Fruit fly (Drosophila melanogaster) whole organism, embryonic: Measurements from ENCODE around the gene CG14191.

Experiments used
- ATbp ChIP-seq: fragments of 200-800 bp; sonication (Bioruptor generic); optimal IDR thresholded peaks from 2 replicates; lab custom pipeline; 2017; ENCODE audit warnings: missing biosample characterization, mild to moderate bottlenecking, missing genetic modification characterization, missing genetic modification reagents
- B-H2 ChIP-seq: fragments of 200-800 bp; sonication (Bioruptor generic); optimal IDR thresholded peaks from 2 replicates; lab custom pipeline; 2018; ENCODE audit warnings: missing biosample characterization, mild to moderate bottlenecking, missing genetic modification characterization
- CG1024 ChIP-seq: fragments of 200-800 bp; sonication (Bioruptor generic); IDR thresholded peaks from 2 replicates; pipeline ENCODE4 v1.3.6; 2022; ENCODE audit warnings: missing biosample characterization, missing genetic modification characterization
- CG10366 ChIP-seq: fragments of 200-800 bp; sonication (Bioruptor generic); IDR thresholded peaks from 2 replicates; pipeline ENCODE4 v1.3.6; 2022; ENCODE audit warnings: missing biosample characterization, missing genetic modification characterization
- CG15601 ChIP-seq: fragments of 200-800 bp; sonication (Bioruptor generic); optimal IDR thresholded peaks from 3 replicates; lab custom pipeline; 2019; ENCODE audit warnings: missing biosample characterization, mild to moderate bottlenecking, missing genetic modification characterization, moderate library complexity
- CG1603 ChIP-seq: fragments of 200-800 bp; sonication (Bioruptor generic); optimal IDR thresholded peaks from 2 replicates; lab custom pipeline; 2019; ENCODE audit warnings: missing biosample characterization, mild to moderate bottlenecking, missing genetic modification characterization, moderate library complexity
- CG16863 ChIP-seq: fragments of 200-800 bp; sonication (Bioruptor generic); optimal IDR thresholded peaks from 3 replicates; lab custom pipeline; 2016; ENCODE audit warnings: missing biosample characterization, missing genetic modification characterization
- CG17385 ChIP-seq: fragments of 200-800 bp; sonication (Bioruptor generic); optimal IDR thresholded peaks from 3 replicates; lab custom pipeline; 2018; ENCODE audit warnings: missing biosample characterization, mild to moderate bottlenecking, missing genetic modification characterization
- CG18262 ChIP-seq: fragments of 200-800 bp; optimal IDR thresholded peaks from 3 replicates; lab custom pipeline; 2019; ENCODE audit warnings: missing biosample characterization, mild to moderate bottlenecking, missing genetic modification characterization, moderate library complexity
- CG18476 ChIP-seq: fragments of 200-800 bp; sonication (Bioruptor generic); optimal IDR thresholded peaks from 2 replicates; lab custom pipeline; 2016; ENCODE audit warnings: missing biosample characterization, mild to moderate bottlenecking, missing genetic modification characterization
- CG32767 ChIP-seq: fragments of 200-800 bp; sonication (Bioruptor generic); IDR thresholded peaks from 2 replicates; pipeline ENCODE4 v1.3.6; 2022; ENCODE audit warnings: missing biosample characterization, missing genetic modification characterization
- CG6765 ChIP-seq: fragments of 200-800 bp; sonication (Bioruptor generic); optimal IDR thresholded peaks from 3 replicates; lab custom pipeline; 2017; ENCODE audit warnings: missing biosample characterization, mild to moderate bottlenecking, missing genetic modification characterization
- CG8388 ChIP-seq: fragments of 200-800 bp; sonication (Bioruptor generic); optimal IDR thresholded peaks from 2 replicates; lab custom pipeline; 2019; ENCODE audit warnings: missing biosample characterization, mild to moderate bottlenecking, missing genetic modification characterization, moderate library complexity
- CrebB ChIP-seq: fragments of 200-800 bp; sonication (Bioruptor generic); optimal IDR thresholded peaks from 3 replicates; lab custom pipeline; 2018; ENCODE audit warnings: missing biosample characterization, mild to moderate bottlenecking, missing genetic modification characterization
- Deaf1 ChIP-seq: fragments of 200-800 bp; optimal IDR thresholded peaks from 3 replicates; lab custom pipeline; 2019; ENCODE audit warnings: missing biosample characterization, mild to moderate bottlenecking, missing genetic modification characterization, moderate library complexity
- Dek ChIP-seq: fragments of 200-800 bp; sonication (Bioruptor generic); optimal IDR thresholded peaks from 3 replicates; lab custom pipeline; 2019; ENCODE audit warnings: missing biosample characterization, mild to moderate bottlenecking, missing genetic modification characterization, moderate library complexity
- Dip2 ChIP-seq: fragments of 200-800 bp; sonication (Bioruptor generic); IDR thresholded peaks from 2 replicates; pipeline ENCODE4 v1.3.6; 2022; ENCODE audit warnings: missing biosample characterization, missing genetic modification characterization
- E2f1 ChIP-seq: fragments of 200-800 bp; sonication (Bioruptor generic); IDR thresholded peaks from 2 replicates; pipeline ENCODE4 v1.3.6; 2022; ENCODE audit warnings: missing biosample characterization, missing genetic modification characterization
- Ets65A ChIP-seq: fragments of 200-800 bp; sonication (Bioruptor generic); peaks from one replicate; lab custom pipeline; 2016; ENCODE audit warnings: missing biosample characterization, missing genetic modification characterization
- Hr51 ChIP-seq, 2 experiments: fragments of 200-800 bp; sonication (Bioruptor generic); optimal IDR thresholded peaks; 2 replicates in 1 of 2; 3 replicates in 1 of 2; lab custom pipeline; 2016 to 2018; ENCODE audit warnings: missing biosample characterization in 2 of 2, missing genetic modification characterization in 2 of 2, mild to moderate bottlenecking in 1 of 2, moderate library complexity in 1 of 2
- Kr ChIP-seq: fragments of 200-800 bp; sonication (Bioruptor generic); optimal IDR thresholded peaks from 2 replicates; lab custom pipeline; 2017; ENCODE audit warnings: missing biosample characterization, mild to moderate bottlenecking, missing genetic modification characterization
- Neu2 ChIP-seq: fragments of 200-800 bp; sonication (Bioruptor generic); optimal IDR thresholded peaks from 3 replicates; lab custom pipeline; 2016; ENCODE audit warnings: missing biosample characterization, missing genetic modification characterization, borderline replicate concordance
- Nf-YC ChIP-seq: fragments of 200-800 bp; optimal IDR thresholded peaks from 3 replicates; lab custom pipeline; 2019; ENCODE audit warnings: missing biosample characterization, mild to moderate bottlenecking, missing genetic modification characterization, moderate library complexity
- Oli ChIP-seq: fragments of 200-800 bp; sonication (Bioruptor generic); optimal IDR thresholded peaks from 2 replicates; lab custom pipeline; 2018; ENCODE audit warnings: missing biosample characterization, mild to moderate bottlenecking, missing genetic modification characterization, moderate library complexity
- Sin3A ChIP-seq: fragments of >200 bp; optimal IDR thresholded peaks from 2 replicates; lab custom pipeline; 2018
- Tbp ChIP-seq: fragments of >200 bp; optimal IDR thresholded peaks from 2 replicates; lab custom pipeline; 2018; ENCODE audit warnings: missing biosample characterization, missing genetic modification characterization
- Vsx1 ChIP-seq: fragments of 200-800 bp; sonication (Bioruptor generic); optimal IDR thresholded peaks from 2 replicates; lab custom pipeline; 2017; ENCODE audit warnings: missing biosample characterization, mild to moderate bottlenecking, missing genetic modification characterization, missing genetic modification reagents
- Xrp1 ChIP-seq: fragments of 200-800 bp; sonication (Bioruptor generic); IDR thresholded peaks from 2 replicates; pipeline ENCODE4 v1.3.6; 2022; ENCODE audit warnings: missing biosample characterization, missing genetic modification characterization
- cas ChIP-seq: fragments of 200-800 bp; sonication (Bioruptor generic); IDR thresholded peaks from 2 replicates; pipeline ENCODE4 v1.3.6; 2022; ENCODE audit warnings: missing biosample characterization, missing genetic modification characterization
- crc ChIP-seq: fragments of 200-800 bp; sonication (Bioruptor generic); optimal IDR thresholded peaks from 2 replicates; lab custom pipeline; 2016; ENCODE audit warnings: missing biosample characterization, missing genetic modification characterization
- crp ChIP-seq, 2 experiments: fragments of 200-800 bp; sonication (Bioruptor generic); optimal IDR thresholded peaks; 2 replicates in 1 of 2; 3 replicates in 1 of 2; lab custom pipeline; 2017; ENCODE audit warnings: missing biosample characterization in 2 of 2, missing genetic modification characterization in 2 of 2, mild to moderate bottlenecking in 1 of 2, moderate library complexity in 1 of 2
- da ChIP-seq: fragments of 200-800 bp; sonication (Bioruptor generic); optimal IDR thresholded peaks from 2 replicates; lab custom pipeline; 2016; ENCODE audit warnings: missing biosample characterization, missing genetic modification characterization
- dm ChIP-seq: fragments of 200-800 bp; sonication (Bioruptor generic); optimal IDR thresholded peaks from 3 replicates; lab custom pipeline; 2016; ENCODE audit warnings: missing biosample characterization, missing genetic modification characterization
- dysf ChIP-seq: fragments of 200-800 bp; sonication (Bioruptor generic); IDR thresholded peaks from 3 replicates; pipeline ENCODE4 v1.3.6; 2022; ENCODE audit warnings: missing biosample characterization, missing genetic modification characterization
- esg ChIP-seq: fragments of 200-800 bp; sonication (Bioruptor generic); conservative IDR thresholded peaks from 2 replicates; pipeline ENCODE4 v1.3.6; 2022; ENCODE audit warnings: missing biosample characterization, missing genetic modification characterization
- fd96Cb ChIP-seq: fragments of 200-800 bp; sonication (Bioruptor generic); optimal IDR thresholded peaks from 2 replicates; lab custom pipeline; 2018; ENCODE audit warnings: missing biosample characterization, mild to moderate bottlenecking, missing genetic modification characterization, moderate library complexity
- ftz-f1 ChIP-seq: fragments of 200-800 bp; sonication (Bioruptor generic); optimal IDR thresholded peaks from 2 replicates; lab custom pipeline; 2016; ENCODE audit warnings: missing biosample characterization, missing genetic modification characterization
- gsb-n ChIP-seq: fragments of 200-800 bp; sonication (Bioruptor generic); optimal IDR thresholded peaks from 3 replicates; lab custom pipeline; 2018; ENCODE audit warnings: missing biosample characterization, mild to moderate bottlenecking, missing genetic modification characterization
- her ChIP-seq: fragments of 200-800 bp; sonication (Bioruptor generic); optimal IDR thresholded peaks from 2 replicates; lab custom pipeline; 2016; ENCODE audit warnings: missing biosample characterization, missing genetic modification characterization
- hkb ChIP-seq, 2 experiments: fragments of 200-800 bp in 1 of 2; fragments of >200 bp in 1 of 2; sonication (Bioruptor generic) in 1 of 2; IDR thresholded peaks in 1 of 2; optimal IDR thresholded peaks in 1 of 2; 2 replicates each; pipeline versions ENCODE4 v1.3.6 to Lab custom; 2017 to 2022; ENCODE audit warnings: missing biosample characterization in 1 of 2, missing genetic modification characterization in 1 of 2
- klu ChIP-seq: fragments of 200-800 bp; sonication (Bioruptor generic); IDR thresholded peaks from 2 replicates; pipeline ENCODE4 v1.3.6; 2022; ENCODE audit warnings: missing biosample characterization, missing genetic modification characterization
- nerfin-2 ChIP-seq: fragments of 200-800 bp; sonication (Bioruptor generic); IDR thresholded peaks from 2 replicates; pipeline ENCODE4 v1.3.6; 2022; ENCODE audit warnings: missing biosample characterization, missing genetic modification characterization; ENCODE audit not compliant: partially characterized antibody
- pzg ChIP-seq: fragments of 200-800 bp; sonication (Bioruptor generic); optimal IDR thresholded peaks from 3 replicates; lab custom pipeline; 2018; ENCODE audit warnings: missing biosample characterization, mild to moderate bottlenecking, missing genetic modification characterization, moderate library complexity
- sc ChIP-seq, 3 experiments: fragments of >200 bp in 2 of 3; fragments of 200-800 bp in 1 of 3; sonication (Bioruptor generic) in 1 of 3; optimal IDR thresholded peaks; 2 replicates in 2 of 3; 3 replicates in 1 of 3; lab custom pipeline; 2017; ENCODE audit warnings: mild to moderate bottlenecking in 1 of 3, missing biosample characterization in 1 of 3, missing genetic modification characterization in 1 of 3, missing genetic modification reagents in 1 of 3
- sima ChIP-seq: fragments of 200-800 bp; sonication (Bioruptor generic); optimal IDR thresholded peaks from 2 replicates; lab custom pipeline; 2016; ENCODE audit warnings: missing biosample characterization, missing genetic modification characterization
- sisA ChIP-seq: fragments of 200-800 bp; sonication (Bioruptor generic); IDR thresholded peaks from 2 replicates; pipeline ENCODE4 v1.3.6; 2022; ENCODE audit warnings: missing biosample characterization, missing genetic modification characterization
- stc ChIP-seq: fragments of 200-800 bp; sonication (Bioruptor generic); IDR thresholded peaks from 2 replicates; pipeline ENCODE4 v1.3.6; 2022; ENCODE audit warnings: missing biosample characterization, missing genetic modification characterization
- twi ChIP-seq: fragments of 200-800 bp; optimal IDR thresholded peaks from 2 replicates; lab custom pipeline; 2019; ENCODE audit warnings: missing biosample characterization, mild to moderate bottlenecking, missing genetic modification characterization, moderate library complexity
- zfh1 ChIP-seq: fragments of 200-800 bp; sonication (Bioruptor generic); IDR thresholded peaks from 3 replicates; pipeline ENCODE4 v1.3.6; 2022; ENCODE audit warnings: missing biosample characterization, missing genetic modification characterization

The CG14191 gene

dm6 chrX:19106842-19107557 is 25.5 kb downstream of the CG14191 start (continued):
- TF ChIP-seq crp (GFP tag; optimal IDR thresholded peaks at IDR 0.05; lab: Kevin White, UChicago) (no peak), Ets65A (GFP tag; lab: Kevin White, UChicago) (peak; percentile 89), esg (peak; percentile 52), her (GFP tag; lab: Kevin White, UChicago) (no peak), Nf-YC (peak; percentile 7), Kr (GFP tag; lab: Kevin White, UChicago) (no peak), Dip2 (GFP tag; lab: Robert Waterston, UW) (no peak), sc (optimal IDR thresholded peaks at IDR 0.05; lab: Kevin White, UChicago) (no peak), sc (GFP tag; optimal IDR thresholded peaks at IDR 0.05; lab: Kevin White, UChicago) (no peak), CG18262 (tag; lab: Kevin White, UChicago) (peak; percentile 35), CG18476 (peak; percentile 15), da (GFP tag; lab: Kevin White, UChicago) (no peak), crc (no peak), dm (GFP tag; lab: Kevin White, UChicago) (no peak), CrebB (tag; lab: Kevin White, UChicago) (no peak), CG10366 (GFP tag; lab: Robert Waterston, UW) (no peak), Deaf1 (tag; lab: Kevin White, UChicago) (no peak), ftz-f1 (GFP tag; lab: Kevin White, UChicago) (no peak), nerfin-2 (GFP tag; lab: Robert Waterston, UW) (no peak), dysf (GFP tag; lab: Robert Waterston, UW) (peak; percentile 65; the same call in 2 of the 3 replicates), Oli (tag; lab: Kevin White, UChicago) (peak; percentile 59), Sin3A (lab: Kevin White, UChicago) (no peak), CG6765 (GFP tag; lab: Kevin White, UChicago) (no peak), Vsx1 (no peak), stc (GFP tag; lab: Robert Waterston, UW) (no peak), Xrp1 (no peak), CG16863 (GFP tag; lab: Kevin White, UChicago) (peak; percentile 7), ATbp (GFP tag; lab: Kevin White, UChicago) (peak; percentile 24), CG1603 (tag; lab: Kevin White, UChicago) (peak; percentile 61), fd96Cb (tag; lab: Kevin White, UChicago) (peak; percentile 29), Dek (tag; lab: Kevin White, UChicago) (no peak), CG1024 (GFP tag; lab: Robert Waterston, UW) (no peak), Hr51 (GFP tag; optimal IDR thresholded peaks at IDR 0.05; lab: Kevin White, UChicago) (peak in 1 of 2 experiments; percentile 49), CG17385 (GFP tag; lab: Kevin White, UChicago) (peak; percentile 39), E2f1 (GFP tag; lab: Robert Waterston, UW) (peak; percentile 32; the same call in 1 of the 2 replicates), CG15601 (tag; lab: Kevin White, UChicago) (no peak), hkb (optimal IDR thresholded peaks at IDR 0.05; lab: Kevin White, UChicago) (no peak), hkb (GFP tag; IDR thresholded peaks at IDR 0.05; lab: Robert Waterston, UW) (peak; percentile 38; the same call in 1 of the 2 replicates), CG32767 (GFP tag; lab: Robert Waterston, UW) (no peak), klu (GFP tag; lab: Robert Waterston, UW) (no peak), gsb-n (no peak), Tbp (GFP tag; lab: Kevin White, UChicago) (no peak), B-H2 (no peak), Neu2 (GFP tag; lab: Kevin White, UChicago) (no peak), CG8388 (GFP tag; lab: Kevin White, UChicago) (peak; percentile 19), sima (no peak), pzg (no peak), zfh1 (no peak), twi (tag; lab: Kevin White, UChicago) (no peak), sisA (peak; percentile 32; the same call in 1 of the 2 replicates), cas (GFP tag; lab: Robert Waterston, UW) (no peak)
